Fruit fly (Drosophila melanogaster) whole organism: ENCODE measurements around the gene CG13071.

Experiments
- CG8478 ChIP-seq: fragments of >200 bp; optimal IDR thresholded peaks from 2 replicates; lab custom pipeline; 2018; ENCODE audit warnings: inconsistent platforms
- Dll ChIP-seq: fragments of >200 bp; optimal IDR thresholded peaks from 2 replicates; lab custom pipeline; 2017
- EcR ChIP-seq, 2 experiments: fragments of >200 bp; optimal IDR thresholded peaks; 2 replicates each; lab custom pipeline; 2017; ENCODE audit warnings: missing biosample characterization in 2 of 2, missing genetic modification characterization in 2 of 2, missing genetic modification reagents in 2 of 2
- pan ChIP-seq: fragments of >200 bp; optimal IDR thresholded peaks from 2 replicates; lab custom pipeline; 2017
- psq ChIP-seq: fragments of >200 bp; optimal IDR thresholded peaks from 2 replicates; lab custom pipeline; 2017
- usp ChIP-seq: fragments of >200 bp; optimal IDR thresholded peaks from 2 replicates; lab custom pipeline; 2017; ENCODE audit warnings: missing biosample characterization, missing genetic modification characterization, mixed read lengths

- TF ChIP-seq psq (lab: Kevin White, UChicago) = no peak
- TF ChIP-seq pan (lab: Kevin White, UChicago) = no peak
- no peak for TF ChIP-seq usp (GFP tag; lab: Kevin White, UChicago)
- no peak for TF ChIP-seq EcR (GFP tag; optimal IDR thresholded peaks at IDR 0.05; lab: Kevin White, UChicago)
- TF ChIP-seq Dll (lab: Kevin White, UChicago) = no peak
- no peak for TF ChIP-seq CG8478 (lab: Kevin White, UChicago)
Measured at dm6 chr3L:16228659-16229205, 33.8 kb upstream of the CG13071 start, which contains the start of gene Tmx3.
